Fruit fly (Drosophila melanogaster): ENCODE results near the gene CG14635.

- TF ChIP-seq CG8632 (GFP tag; optimal IDR thresholded peaks at IDR 0.05) = no peak
- TF ChIP-seq vri (GFP tag; optimal IDR thresholded peaks at IDR 0.05) = no peak
- no peak for TF ChIP-seq Sox102F (GFP tag; optimal IDR thresholded peaks at IDR 0.05)
- TF ChIP-seq CG1621 (tag; optimal IDR thresholded peaks at IDR 0.05) = no peak
- no peak for TF ChIP-seq ss (GFP tag; optimal IDR thresholded peaks at IDR 0.05)
- TF ChIP-seq CG3032 (tag; optimal IDR thresholded peaks at IDR 0.05) = no peak
- TF ChIP-seq CG11762 (GFP tag; optimal IDR thresholded peaks at IDR 0.05; ENCODE audit: insufficient read depth) = no peak
- TF ChIP-seq cyc (GFP tag; optimal IDR thresholded peaks at IDR 0.05) = no peak
- TF ChIP-seq CG6276 (GFP tag; optimal IDR thresholded peaks at IDR 0.05) = no peak
- no peak for TF ChIP-seq CG11902 (GFP tag; optimal IDR thresholded peaks at IDR 0.05)
- TF ChIP-seq Gug (GFP tag; IDR thresholded peaks at IDR 0.05) = no peak
- TF ChIP-seq topi (GFP tag; optimal IDR thresholded peaks at IDR 0.05) = no peak
- TF ChIP-seq Hr38 (GFP tag; optimal IDR thresholded peaks at IDR 0.05) = no peak
These were observed 17.7 kb downstream of the CG14635 start, which contains the start of gene CG14634 for dm6 chrX:862308-862707.

All from whole organism, prepupa.